Fruit fly (Drosophila melanogaster) whole organism, embryonic: ENCODE data around the gene Mgat4a.

ENCODE experiments used
- ATbp ChIP-seq: fragments of 200-800 bp; sonication (Bioruptor generic); optimal IDR thresholded peaks from 2 replicates; lab custom pipeline; 2017; ENCODE audit warnings: missing biosample characterization, mild to moderate bottlenecking, missing genetic modification characterization, missing genetic modification reagents
- Bteb2 ChIP-seq: fragments of 200-800 bp; sonication (Bioruptor generic); optimal IDR thresholded peaks from 2 replicates; lab custom pipeline; 2016; ENCODE audit warnings: missing biosample characterization, missing genetic modification characterization
- CG10147 ChIP-seq: fragments of 200-800 bp; sonication (Bioruptor generic); optimal IDR thresholded peaks from 2 replicates; lab custom pipeline; 2019; ENCODE audit warnings: missing biosample characterization, mild to moderate bottlenecking, missing genetic modification characterization, moderate library complexity
- CG10654 ChIP-seq: fragments of 200-800 bp; sonication (Bioruptor generic); optimal IDR thresholded peaks from 2 replicates; lab custom pipeline; 2016; ENCODE audit warnings: missing biosample characterization, missing genetic modification characterization
- CG11456 ChIP-seq: fragments of 200-800 bp; sonication (Bioruptor generic); IDR thresholded peaks from 3 replicates; pipeline ENCODE4 v1.3.6; 2022; ENCODE audit warnings: missing biosample characterization, missing genetic modification characterization
- CG12391 ChIP-seq: fragments of 200-800 bp; sonication (Bioruptor generic); optimal IDR thresholded peaks from 3 replicates; lab custom pipeline; 2018; ENCODE audit warnings: missing biosample characterization, mild to moderate bottlenecking, missing genetic modification characterization, moderate library complexity
- CG12744 ChIP-seq: fragments of 200-800 bp; sonication (Bioruptor generic); optimal IDR thresholded peaks from 2 replicates; lab custom pipeline; 2016; ENCODE audit warnings: missing biosample characterization, missing genetic modification characterization
- CG13894 ChIP-seq: fragments of 200-800 bp; sonication (Bioruptor generic); optimal IDR thresholded peaks from 3 replicates; lab custom pipeline; 2018; ENCODE audit warnings: missing biosample characterization, mild to moderate bottlenecking, missing genetic modification characterization, moderate library complexity
- CG18619 ChIP-seq: fragments of 200-800 bp; sonication (Bioruptor generic); optimal IDR thresholded peaks from 3 replicates; lab custom pipeline; 2017; ENCODE audit warnings: missing biosample characterization, mild to moderate bottlenecking, missing genetic modification characterization
- CG2129 ChIP-seq: fragments of 200-800 bp; sonication (Bioruptor generic); IDR thresholded peaks from 2 replicates; pipeline ENCODE4 v1.3.6; 2022; ENCODE audit warnings: missing biosample characterization, missing genetic modification characterization; ENCODE audit not compliant: partially characterized antibody
- CG2199 ChIP-seq: fragments of 200-800 bp; sonication (Bioruptor generic); IDR thresholded peaks from 3 replicates; pipeline ENCODE4 v1.3.6; 2022; ENCODE audit warnings: missing biosample characterization, missing genetic modification characterization
- CG31365 ChIP-seq: fragments of 200-800 bp; sonication (Bioruptor generic); optimal IDR thresholded peaks from 2 replicates; lab custom pipeline; 2018; ENCODE audit warnings: missing biosample characterization, mild to moderate bottlenecking, missing genetic modification characterization
- CG43689 ChIP-seq: fragments of 200-800 bp; sonication (Bioruptor generic); IDR thresholded peaks from 2 replicates; pipeline ENCODE4 v1.3.6; 2022; ENCODE audit warnings: missing biosample characterization, missing genetic modification characterization
- CG4820 ChIP-seq: fragments of 200-800 bp; sonication (Bioruptor generic); optimal IDR thresholded peaks from 3 replicates; lab custom pipeline; 2016; ENCODE audit warnings: missing biosample characterization, missing genetic modification characterization
- CG5953 ChIP-seq: fragments of 200-800 bp; sonication (Bioruptor generic); IDR thresholded peaks from 2 replicates; pipeline ENCODE4 v1.3.6; 2022; ENCODE audit warnings: missing biosample characterization, missing genetic modification characterization
- CG7556 ChIP-seq: fragments of 200-800 bp; sonication (Bioruptor generic); optimal IDR thresholded peaks from 2 replicates; lab custom pipeline; 2017; ENCODE audit warnings: missing biosample characterization, mild to moderate bottlenecking, missing genetic modification characterization
- CG8281 ChIP-seq: fragments of 200-800 bp; sonication (Bioruptor generic); optimal IDR thresholded peaks from 2 replicates; lab custom pipeline; 2018; ENCODE audit warnings: missing biosample characterization, mild to moderate bottlenecking, missing genetic modification characterization, moderate library complexity
- CG8765 ChIP-seq: fragments of 200-800 bp; sonication (Bioruptor generic); IDR thresholded peaks from 2 replicates; pipeline ENCODE4 v1.3.6; 2022; ENCODE audit warnings: missing biosample characterization, missing genetic modification characterization
- CG9932 ChIP-seq: fragments of 200-800 bp; sonication (Bioruptor generic); IDR thresholded peaks from 2 replicates; pipeline ENCODE4 v1.3.6; 2022; ENCODE audit warnings: missing biosample characterization, missing genetic modification characterization
- CTCF ChIP-seq: fragments of 200-800 bp; sonication (Bioruptor generic); optimal IDR thresholded peaks from 2 replicates; lab custom pipeline; 2017; ENCODE audit warnings: missing biosample characterization, mild to moderate bottlenecking, missing genetic modification characterization, moderate library complexity
- Camta ChIP-seq: fragments of 200-800 bp; sonication (Bioruptor generic); optimal IDR thresholded peaks from 2 replicates; lab custom pipeline; 2016; ENCODE audit warnings: missing biosample characterization, missing genetic modification characterization
- D19A ChIP-seq: fragments of 200-800 bp; optimal IDR thresholded peaks from 3 replicates; lab custom pipeline; 2019; ENCODE audit warnings: missing biosample characterization, mild to moderate bottlenecking, missing genetic modification characterization, moderate library complexity
- Dbx ChIP-seq: fragments of 200-800 bp; sonication (Bioruptor generic); IDR thresholded peaks from 3 replicates; pipeline ENCODE4 v1.3.6; 2022; ENCODE audit warnings: missing biosample characterization, missing genetic modification characterization
- Fer2 ChIP-seq: fragments of 200-800 bp; sonication (Bioruptor generic); optimal IDR thresholded peaks from 2 replicates; lab custom pipeline; 2018; ENCODE audit warnings: missing biosample characterization, mild to moderate bottlenecking, missing genetic modification characterization, moderate library complexity
- Hr3 ChIP-seq: fragments of 200-800 bp; sonication (Bioruptor generic); optimal IDR thresholded peaks from 3 replicates; lab custom pipeline; 2016; ENCODE audit warnings: missing biosample characterization, missing genetic modification characterization
- Meics ChIP-seq: fragments of 200-800 bp; sonication (Bioruptor generic); optimal IDR thresholded peaks from 2 replicates; lab custom pipeline; 2017; ENCODE audit warnings: missing biosample characterization, mild to moderate bottlenecking, missing genetic modification characterization
- Mes4 ChIP-seq: fragments of 200-800 bp; sonication (Bioruptor generic); optimal IDR thresholded peaks from 2 replicates; lab custom pipeline; 2016; ENCODE audit warnings: missing biosample characterization, missing genetic modification characterization
- Sry-β ChIP-seq: fragments of 200-800 bp; sonication (Bioruptor generic); optimal IDR thresholded peaks from 2 replicates; lab custom pipeline; 2018; ENCODE audit warnings: missing biosample characterization, mild to moderate bottlenecking, missing genetic modification characterization, moderate library complexity
- Stat92E ChIP-seq, 3 experiments: fragments of >200 bp in 2 of 3; fragments of 200-800 bp in 1 of 3; sonication (Bioruptor generic) in 1 of 3; optimal IDR thresholded peaks; 2 replicates each; lab custom pipeline; 2017 to 2019; ENCODE audit warnings: missing biosample characterization in 3 of 3, missing genetic modification characterization in 3 of 3, mild to moderate bottlenecking in 1 of 3, moderate library complexity in 1 of 3
- Vsx1 ChIP-seq: fragments of 200-800 bp; sonication (Bioruptor generic); optimal IDR thresholded peaks from 2 replicates; lab custom pipeline; 2017; ENCODE audit warnings: missing biosample characterization, mild to moderate bottlenecking, missing genetic modification characterization, missing genetic modification reagents
- ab ChIP-seq: fragments of 200-800 bp; sonication (Bioruptor generic); optimal IDR thresholded peaks from 2 replicates; lab custom pipeline; 2016; ENCODE audit warnings: missing biosample characterization, missing genetic modification characterization
- bigmax ChIP-seq: fragments of 200-800 bp; sonication (Bioruptor generic); optimal IDR thresholded peaks from 2 replicates; lab custom pipeline; 2018; ENCODE audit warnings: missing biosample characterization, mild to moderate bottlenecking, missing genetic modification characterization
- crol ChIP-seq: fragments of 200-800 bp; sonication (Bioruptor generic); IDR thresholded peaks from 2 replicates; pipeline ENCODE4 v1.3.6; 2022; ENCODE audit warnings: missing biosample characterization, missing genetic modification characterization
- da ChIP-seq: fragments of 200-800 bp; sonication (Bioruptor generic); optimal IDR thresholded peaks from 2 replicates; lab custom pipeline; 2016; ENCODE audit warnings: missing biosample characterization, missing genetic modification characterization
- dm ChIP-seq: fragments of 200-800 bp; sonication (Bioruptor generic); optimal IDR thresholded peaks from 3 replicates; lab custom pipeline; 2016; ENCODE audit warnings: missing biosample characterization, missing genetic modification characterization
- fd96Cb ChIP-seq: fragments of 200-800 bp; sonication (Bioruptor generic); optimal IDR thresholded peaks from 2 replicates; lab custom pipeline; 2018; ENCODE audit warnings: missing biosample characterization, mild to moderate bottlenecking, missing genetic modification characterization, moderate library complexity
- gro ChIP-seq: fragments of 200-800 bp; sonication (Bioruptor generic); optimal IDR thresholded peaks from 2 replicates; lab custom pipeline; 2016; ENCODE audit warnings: missing biosample characterization, missing genetic modification characterization
- gsb-n ChIP-seq: fragments of 200-800 bp; sonication (Bioruptor generic); optimal IDR thresholded peaks from 3 replicates; lab custom pipeline; 2018; ENCODE audit warnings: missing biosample characterization, mild to moderate bottlenecking, missing genetic modification characterization
- h ChIP-seq: fragments of >200 bp; optimal IDR thresholded peaks from 2 replicates; lab custom pipeline; 2017
- her ChIP-seq: fragments of 200-800 bp; sonication (Bioruptor generic); optimal IDR thresholded peaks from 2 replicates; lab custom pipeline; 2016; ENCODE audit warnings: missing biosample characterization, missing genetic modification characterization
- nerfin-1 ChIP-seq: fragments of 200-800 bp; sonication (Bioruptor generic); optimal IDR thresholded peaks from 3 replicates; lab custom pipeline; 2019; ENCODE audit warnings: missing biosample characterization, mild to moderate bottlenecking, missing genetic modification characterization, moderate library complexity
- nmo ChIP-seq: fragments of 200-800 bp; sonication (Bioruptor generic); optimal IDR thresholded peaks from 2 replicates; lab custom pipeline; 2018; ENCODE audit warnings: missing biosample characterization, mild to moderate bottlenecking, missing genetic modification characterization, moderate library complexity
- odd ChIP-seq: fragments of 200-800 bp; sonication (Bioruptor generic); optimal IDR thresholded peaks from 2 replicates; lab custom pipeline; 2017; ENCODE audit warnings: missing biosample characterization, mild to moderate bottlenecking, missing genetic modification characterization
- onecut ChIP-seq: fragments of 200-800 bp; sonication (Bioruptor generic); IDR thresholded peaks from 2 replicates; pipeline ENCODE4 v1.3.6; 2022; ENCODE audit warnings: missing biosample characterization, missing genetic modification characterization
- prd ChIP-seq, 3 experiments: fragments of >200 bp in 2 of 3; fragments of 200-800 bp in 1 of 3; sonication (Bioruptor generic) in 1 of 3; optimal IDR thresholded peaks in 2 of 3; IDR thresholded peaks in 1 of 3; 2 replicates in 2 of 3; 3 replicates in 1 of 3; pipeline versions ENCODE4 v1.3.6 to Lab custom; 2017 to 2022; ENCODE audit warnings: missing biosample characterization in 1 of 3, missing genetic modification characterization in 1 of 3
- ranshi ChIP-seq: fragments of 200-800 bp; sonication (Bioruptor generic); IDR thresholded peaks from 2 replicates; pipeline ENCODE4 v1.3.6; 2022; ENCODE audit warnings: missing biosample characterization, missing genetic modification characterization
- tna ChIP-seq: fragments of 200-800 bp; sonication (Bioruptor generic); IDR thresholded peaks from 2 replicates; pipeline ENCODE4 v1.3.6; 2022; ENCODE audit warnings: missing biosample characterization, missing genetic modification characterization; ENCODE audit not compliant: partially characterized antibody
- tup ChIP-seq: fragments of 200-800 bp; sonication (Bioruptor generic); optimal IDR thresholded peaks from 2 replicates; lab custom pipeline; 2016; ENCODE audit warnings: missing biosample characterization, mild to moderate bottlenecking, missing genetic modification characterization, moderate library complexity
- usp ChIP-seq: fragments of >200 bp; optimal IDR thresholded peaks from 2 replicates; lab custom pipeline; 2017; ENCODE audit warnings: missing biosample characterization, missing genetic modification characterization

Gene Mgat4a

dm6 chr3L:14759984-14760626, 1.7 kb upstream of the Mgat4a start (continued):
- TF ChIP-seq Hr3 (GFP tag; lab: Kevin White, UChicago) (peak; percentile 63), CG43689 (GFP tag; lab: Robert Waterston, UW) (peak; percentile 61), CG10147 (GFP tag; lab: Kevin White, UChicago) (peak; percentile 35), ranshi (GFP tag; lab: Robert Waterston, UW) (0 out of 2 replicates have a peak, but pooled peaks have one; percentile 41), gsb-n (tag; lab: Kevin White, UChicago) (peak; percentile 70), dm (peak; percentile 34), her (peak; percentile 63), h (lab: Kevin White, UChicago) (no peak), CG9932 (GFP tag; lab: Robert Waterston, UW) (peak; percentile 66), CG7556 (GFP tag; lab: Kevin White, UChicago) (peak; percentile 47), Meics (GFP tag; lab: Kevin White, UChicago) (peak; percentile 63), CG31365 (tag; lab: Kevin White, UChicago) (no peak), Mes4 (peak; percentile 41), CG2129 (GFP tag; lab: Robert Waterston, UW) (no peak), odd (GFP tag; lab: Kevin White, UChicago) (peak; percentile 48), da (GFP tag; lab: Kevin White, UChicago) (no peak), Bteb2 (GFP tag; lab: Kevin White, UChicago) (peak; percentile 50), Camta (GFP tag; lab: Kevin White, UChicago) (peak; percentile 50), nmo (GFP tag; lab: Kevin White, UChicago) (peak; percentile 73), bigmax (GFP tag; lab: Kevin White, UChicago) (peak; percentile 39), tna (GFP tag; lab: Robert Waterston, UW) (0 out of 2 replicates have a peak, but pooled peaks have one; percentile 18), CG5953 (GFP tag; lab: Robert Waterston, UW) (peak; percentile 38; the same call in 1 of the 2 replicates), ab (peak; percentile 66), CG11456 (peak; percentile 76; the same call in 2 of the 3 replicates), CG12744 (peak; percentile 14), onecut (GFP tag; lab: Robert Waterston, UW) (peak; percentile 57), usp (no peak), Sry-β (GFP tag; lab: Kevin White, UChicago) (no peak), crol (GFP tag; lab: Robert Waterston, UW) (peak; percentile 99), Stat92E (GFP tag; optimal IDR thresholded peaks at IDR 0.05; lab: Kevin White, UChicago) (no peak), CG4820 (GFP tag; lab: Kevin White, UChicago) (peak; percentile 49), CG12391 (tag; lab: Kevin White, UChicago) (peak; percentile 74), CTCF (GFP tag; lab: Kevin White, UChicago) (no peak), tup (GFP tag; lab: Kevin White, UChicago) (no peak), nerfin-1 (peak; percentile 22), D19A (tag; lab: Kevin White, UChicago) (peak; percentile 7), Vsx1 (GFP tag; lab: Kevin White, UChicago) (no peak), CG2199 (0 out of 3 replicates have a peak, but pooled peaks have one; percentile 34), CG13894 (no peak), fd96Cb (tag; lab: Kevin White, UChicago) (peak; percentile 71), CG10654 (GFP tag; lab: Kevin White, UChicago) (peak; percentile 68), CG8281 (tag; lab: Kevin White, UChicago) (peak; percentile 23), CG8765 (GFP tag; lab: Robert Waterston, UW) (0 out of 2 replicates have a peak, but pooled peaks have one; percentile 6), Dbx (peak; percentile 60; the same call in 2 of the 3 replicates), prd (optimal IDR thresholded peaks at IDR 0.05; lab: Kevin White, UChicago) (no peak), prd (GFP tag; IDR thresholded peaks at IDR 0.05; lab: Robert Waterston, UW) (peak; percentile 74), ATbp (GFP tag; lab: Kevin White, UChicago) (peak; percentile 66), Fer2 (peak; percentile 7), gro (peak; percentile 57), CG18619 (GFP tag; lab: Kevin White, UChicago) (peak; percentile 54)
